Worm (Caenorhabditis elegans): ENCODE data around the gene skr-19.

skr-19 gene

DNA sequence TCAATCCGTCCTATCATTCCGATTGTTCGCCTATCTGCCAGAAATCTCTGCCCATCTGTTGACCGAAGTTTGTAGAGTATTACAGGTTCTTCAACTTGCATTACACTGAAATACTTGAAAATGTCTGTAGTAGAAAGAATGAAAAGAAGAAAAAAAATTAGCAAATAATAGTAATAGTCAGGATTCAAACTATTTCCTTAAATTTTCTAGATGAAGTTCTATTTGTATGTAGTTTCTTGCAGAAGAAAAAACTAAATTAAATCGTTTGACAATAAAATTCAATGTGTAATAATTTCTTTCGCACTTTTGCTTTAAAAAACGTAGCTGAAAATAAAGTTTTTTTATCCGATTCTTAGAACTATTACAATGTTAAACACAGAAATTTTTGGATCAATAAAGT lies at the start of gene skr-19:
skr-19 (minus strand) TSS at position 101 of the 400 bp plus-strand sequence.
- TF ChIP-seq ceh-31 (tag; optimal IDR thresholded peaks at IDR 0.05) (no peak), ceh-30 (tag; optimal IDR thresholded peaks at IDR 0.05) (no peak)

DNA sequence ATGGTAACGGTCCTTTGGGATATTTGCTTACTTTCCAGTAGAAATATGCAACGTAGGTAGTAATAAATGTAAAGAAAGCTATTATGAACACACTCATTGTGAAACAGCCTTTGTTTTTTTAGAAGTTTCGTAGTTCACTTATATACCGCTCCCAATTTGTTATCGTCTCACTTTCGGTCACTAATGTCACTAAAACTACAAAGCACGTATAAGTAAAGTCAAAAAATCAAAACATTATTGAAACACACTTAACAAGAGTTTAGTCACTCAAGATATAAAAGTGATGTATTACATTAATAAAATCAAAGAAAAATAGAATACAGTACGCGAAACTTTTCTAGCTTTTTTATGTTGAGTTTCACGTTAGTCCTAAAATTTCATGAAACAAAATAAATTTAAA lies 49.6 kb upstream of the skr-19 start, which contains the start of gene cyp-14A3:
cyp-14A3 (minus strand) TSS at position 101 of the 400 bp plus-strand sequence.
- TF ChIP-seq nhr-11 (tag; optimal IDR thresholded peaks at IDR 0.05): no peak
- TF ChIP-seq odd-2 (tag; optimal IDR thresholded peaks at IDR 0.05): no peak
- TF ChIP-seq gmeb-2 (tag; optimal IDR thresholded peaks at IDR 0.05): no peak
- TF ChIP-seq ceh-9 (tag; optimal IDR thresholded peaks at IDR 0.05): no peak
- TF ChIP-seq pat-9 (tag; optimal IDR thresholded peaks at IDR 0.05): no peak

DNA sequence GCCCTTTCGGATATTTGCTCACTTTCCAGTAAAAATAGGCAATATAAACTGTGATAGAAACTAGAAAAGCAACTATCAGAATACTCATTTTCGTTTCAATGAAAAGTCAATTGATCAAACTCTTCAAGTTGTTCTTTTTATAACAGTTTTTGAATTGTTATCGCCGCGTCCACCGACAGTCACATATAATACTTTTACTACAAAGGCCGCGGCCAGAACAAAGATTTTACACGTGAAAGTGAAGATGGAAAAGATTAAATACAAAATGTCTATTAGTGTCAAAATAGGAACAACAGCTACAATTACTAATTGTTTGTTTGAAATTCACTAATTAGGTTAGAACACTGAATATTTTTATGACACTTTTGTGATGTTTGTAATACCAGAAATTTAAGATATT lies 45.1 kb upstream of the skr-19 start, which contains the start of gene cyp-14A2:
cyp-14A2 (minus strand) TSS at position 101 of the 400 bp plus-strand sequence.
- no peak for TF ChIP-seq ttx-3 (tag; optimal IDR thresholded peaks at IDR 0.05)
- no peak for TF ChIP-seq pax-1 (tag; optimal IDR thresholded peaks at IDR 0.05)
- no peak for TF ChIP-seq lin-11 (tag; optimal IDR thresholded peaks at IDR 0.05)
- TF ChIP-seq ceh-14 (tag; optimal IDR thresholded peaks at IDR 0.05): no peak
- no peak for TF ChIP-seq dve-1 (tag; optimal IDR thresholded peaks at IDR 0.05)
- TF ChIP-seq C08G9.2 (tag; optimal IDR thresholded peaks at IDR 0.05): no peak
- TF ChIP-seq nhr-11 (tag; optimal IDR thresholded peaks at IDR 0.05): no peak
- no peak for TF ChIP-seq unc-42 (tag; optimal IDR thresholded peaks at IDR 0.05)
- TF ChIP-seq madf-2 (tag; optimal IDR thresholded peaks at IDR 0.05): no peak
- no peak for TF ChIP-seq pat-9 (tag; optimal IDR thresholded peaks at IDR 0.05)
- no peak for TF ChIP-seq pag-3 (tag; optimal IDR thresholded peaks at IDR 0.05; ENCODE audit: borderline replicate concordance)
- TF ChIP-seq rnt-1 (tag; optimal IDR thresholded peaks at IDR 0.05): no peak

DNA sequence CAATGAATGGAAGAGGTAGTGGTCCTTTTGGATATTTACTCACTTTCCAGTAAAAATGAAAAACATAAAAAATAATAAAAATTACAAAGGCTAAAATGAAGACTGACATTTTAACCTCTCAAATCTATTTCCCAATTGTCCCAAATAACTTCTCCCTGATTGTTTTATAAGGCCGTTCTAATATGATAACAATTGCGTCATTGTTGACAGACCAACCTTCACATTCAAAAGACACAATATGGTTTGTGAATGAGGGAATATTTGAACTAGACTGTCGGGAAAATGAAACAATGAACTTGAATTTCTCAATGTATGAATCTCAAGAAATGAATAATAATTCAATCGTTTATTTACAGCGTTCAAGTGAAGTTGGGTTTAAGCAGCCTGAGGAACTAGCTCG lies 42.7 kb upstream of the skr-19 start, which contains the start of gene cyp-14A1:
cyp-14A1 (minus strand) TSS at position 126 of the 400 bp plus-strand sequence.
- TF ChIP-seq ceh-14 (tag; optimal IDR thresholded peaks at IDR 0.05) (no peak), pha-4 (tag; optimal IDR thresholded peaks at IDR 0.05) (no peak), elt-4 (tag; optimal IDR thresholded peaks at IDR 0.05) (no peak), K02D7.2 (tag; optimal IDR thresholded peaks at IDR 0.05) (no peak), T23F11.4 (GFP tag; optimal IDR thresholded peaks at IDR 0.05) (no peak), hlh-6 (tag; optimal IDR thresholded peaks at IDR 0.05) (no peak), ceh-9 (tag; optimal IDR thresholded peaks at IDR 0.05) (no peak), Y22D7AL.16 (tag; optimal IDR thresholded peaks at IDR 0.05) (no peak), zip-5 (tag; optimal IDR thresholded peaks at IDR 0.05) (no peak), ama-1 (optimal IDR thresholded peaks at IDR 0.05) (no peak), pat-9 (tag; optimal IDR thresholded peaks at IDR 0.05) (no peak), F13H6.1 (tag; optimal IDR thresholded peaks at IDR 0.05) (no peak), nhr-232 (tag; optimal IDR thresholded peaks at IDR 0.05) (no peak)

DNA sequence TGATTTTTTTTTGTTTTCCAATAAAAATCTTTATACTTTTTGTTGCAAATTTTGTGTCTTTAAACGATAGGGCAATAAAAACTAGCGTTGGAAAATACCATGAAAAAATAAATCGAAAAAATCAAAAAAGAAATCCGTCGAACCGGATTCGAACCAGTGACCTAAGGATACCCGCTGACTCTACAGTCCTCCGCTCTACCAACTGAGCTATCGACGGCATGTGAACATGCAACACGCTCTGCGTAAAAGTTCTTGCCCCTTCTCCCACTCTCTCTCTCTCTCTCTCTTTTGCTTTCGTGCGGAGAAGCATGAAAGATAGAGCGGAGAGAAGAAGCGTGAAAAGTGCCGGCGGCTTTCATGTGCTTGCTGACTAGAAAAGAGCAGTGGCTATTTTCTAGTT lies 40.0 kb upstream of the skr-19 start:
- TF ChIP-seq ref-2 (tag; optimal IDR thresholded peaks at IDR 0.05) (peak; percentile 80), ceh-2 (tag; optimal IDR thresholded peaks at IDR 0.05) (peak; percentile 58), T23F11.4 (GFP tag; optimal IDR thresholded peaks at IDR 0.05) (peak; percentile 62), sox-4 (tag; optimal IDR thresholded peaks at IDR 0.05) (peak; percentile 81), unc-3 (GFP tag; conservative IDR thresholded peaks at IDR 0.05) (peak; percentile 87), unc-3 (tag; optimal IDR thresholded peaks at IDR 0.05) (peak; percentile 67), hlh-8 (tag; optimal IDR thresholded peaks at IDR 0.05) (peak; percentile 43), nhr-232 (tag; optimal IDR thresholded peaks at IDR 0.05) (peak; percentile 71), ttx-3 (tag; optimal IDR thresholded peaks at IDR 0.05) (peak; percentile 73), zip-5 (tag; optimal IDR thresholded peaks at IDR 0.05) (peak; percentile 43), K02D7.2 (tag; optimal IDR thresholded peaks at IDR 0.05) (peak; percentile 64), unc-86 (tag; optimal IDR thresholded peaks at IDR 0.05) (peak; percentile 78), dmd-4 (tag; optimal IDR thresholded peaks at IDR 0.05; ENCODE audit: borderline replicate concordance) (peak; percentile 79), odd-2 (tag; optimal IDR thresholded peaks at IDR 0.05) (no peak), nfya-1 (tag; optimal IDR thresholded peaks at IDR 0.05) (peak; percentile 44), ceh-48 (tag; optimal IDR thresholded peaks at IDR 0.05) (peak; percentile 57), fkh-6 (tag; optimal IDR thresholded peaks at IDR 0.05) (peak; percentile 64), C08G9.2 (tag; optimal IDR thresholded peaks at IDR 0.05) (peak; percentile 72), pag-3 (tag; optimal IDR thresholded peaks at IDR 0.05; ENCODE audit: borderline replicate concordance) (no peak), elt-4 (tag; optimal IDR thresholded peaks at IDR 0.05) (no peak), Y22D7AL.16 (tag; optimal IDR thresholded peaks at IDR 0.05) (peak; percentile 76), ceh-9 (tag; optimal IDR thresholded peaks at IDR 0.05) (peak; percentile 25), hlh-15 (tag; optimal IDR thresholded peaks at IDR 0.05) (peak; percentile 80), ceh-14 (tag; optimal IDR thresholded peaks at IDR 0.05) (peak; percentile 84), madf-2 (tag; optimal IDR thresholded peaks at IDR 0.05) (peak; percentile 70), pqm-1 (tag; optimal IDR thresholded peaks at IDR 0.05) (peak; percentile 47), ceh-34 (tag; optimal IDR thresholded peaks at IDR 0.05) (peak; percentile 48), K09A11.1 (tag; optimal IDR thresholded peaks at IDR 0.05; ENCODE audit: insufficient read depth) (no peak), lim-6 (tag; optimal IDR thresholded peaks at IDR 0.05) (no peak), unc-42 (tag; optimal IDR thresholded peaks at IDR 0.05) (no peak)

All from whole organism, late embryonic.